Worm (Caenorhabditis elegans) whole organism, midembryonic: Measurements from ENCODE around the gene ulp-1.

Experiments
- T22C8.4 ChIP-seq: fragments of 200-800 bp; sonication (Bioruptor generic); IDR thresholded peaks from 2 replicates; pipeline ENCODE4 v1.3.6; 2022; ENCODE audit warnings: missing genetic modification characterization, missing compliant biosample characterization
- cog-1 ChIP-seq: sonication (generic microtip); optimal IDR thresholded peaks from 2 replicates; lab custom pipeline; 2016; ENCODE audit warnings: missing genetic modification characterization, missing compliant biosample characterization
- flt-1 ChIP-seq: fragments of 200-800 bp; sonication (Bioruptor generic); IDR thresholded peaks from 2 replicates; pipeline ENCODE4 v1.3.6; 2022; ENCODE audit warnings: missing genetic modification characterization, missing compliant biosample characterization
- klf-2 ChIP-seq: fragments of 200-800 bp; sonication (Bioruptor generic); conservative IDR thresholded peaks from 2 replicates; pipeline ENCODE4 v1.3.6; 2022; ENCODE audit warnings: missing genetic modification reagents, missing genetic modification characterization, missing compliant biosample characterization
- med-1 ChIP-seq: sonication (generic microtip); optimal IDR thresholded peaks from 2 replicates; lab custom pipeline; 2017; ENCODE audit warnings: missing genetic modification characterization, mild to moderate bottlenecking, missing compliant biosample characterization, antibody characterized with exemption, missing genetic modification reagents; ENCODE audit not compliant: insufficient read depth
- ref-1 ChIP-seq: fragments of 200-800 bp; sonication (Bioruptor generic); conservative IDR thresholded peaks from 2 replicates; pipeline ENCODE4 v1.3.6; 2022; ENCODE audit warnings: missing genetic modification reagents, missing genetic modification characterization, missing compliant biosample characterization
- tab-1 ChIP-seq: fragments of 200-800 bp; sonication (Bioruptor generic); IDR thresholded peaks from 2 replicates; pipeline ENCODE4 v1.3.6; 2022; ENCODE audit warnings: missing genetic modification characterization, missing compliant biosample characterization
- ztf-23 ChIP-seq: fragments of 200-800 bp; sonication (Bioruptor generic); IDR thresholded peaks from 2 replicates; pipeline ENCODE4 v1.3.6; 2022; ENCODE audit warnings: missing genetic modification reagents, missing genetic modification characterization, missing compliant biosample characterization
- ztf-29 ChIP-seq: fragments of 200-800 bp; sonication (Bioruptor generic); IDR thresholded peaks from 2 replicates; pipeline ENCODE4 v1.3.6; 2022; ENCODE audit warnings: missing genetic modification reagents, missing genetic modification characterization, missing compliant biosample characterization

Gene ulp-1

DNA sequence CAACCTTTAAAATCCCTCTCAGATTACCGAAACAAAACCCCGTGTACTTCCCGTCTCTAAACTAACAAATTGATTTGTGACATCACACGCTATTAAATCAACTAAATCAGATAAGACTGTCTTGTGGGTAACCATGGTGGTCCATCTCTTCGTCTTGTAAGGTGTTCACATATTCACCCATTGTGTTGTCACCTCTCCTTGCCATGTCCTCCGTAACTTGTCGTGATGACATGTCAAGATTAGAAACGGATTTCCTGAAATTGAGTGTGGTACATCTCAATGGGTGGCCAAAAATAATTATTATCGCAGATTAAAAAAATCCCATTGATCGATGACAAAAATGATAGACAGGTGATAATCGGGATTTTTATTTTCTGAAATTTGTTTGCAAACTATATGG lies 45.2 kb downstream of the ulp-1 start:
- TF ChIP-seq ztf-29 (GFP tag; lab: Robert Waterston, UW) = no peak
- no peak for TF ChIP-seq flt-1 (GFP tag; lab: Robert Waterston, UW)
- TF ChIP-seq tab-1 (GFP tag; lab: Robert Waterston, UW) = no peak
- TF ChIP-seq cog-1 (tag; lab: Kevin White, UChicago) = no peak
- no peak for TF ChIP-seq T22C8.4
- TF ChIP-seq ztf-23 = no peak
- TF ChIP-seq med-1 (GFP tag; lab: Kevin White, UChicago) = no peak
- no peak for TF ChIP-seq ref-1 (GFP tag; lab: Robert Waterston, UW)
- TF ChIP-seq klf-2 (GFP tag; lab: Robert Waterston, UW) = no peak

DNA sequence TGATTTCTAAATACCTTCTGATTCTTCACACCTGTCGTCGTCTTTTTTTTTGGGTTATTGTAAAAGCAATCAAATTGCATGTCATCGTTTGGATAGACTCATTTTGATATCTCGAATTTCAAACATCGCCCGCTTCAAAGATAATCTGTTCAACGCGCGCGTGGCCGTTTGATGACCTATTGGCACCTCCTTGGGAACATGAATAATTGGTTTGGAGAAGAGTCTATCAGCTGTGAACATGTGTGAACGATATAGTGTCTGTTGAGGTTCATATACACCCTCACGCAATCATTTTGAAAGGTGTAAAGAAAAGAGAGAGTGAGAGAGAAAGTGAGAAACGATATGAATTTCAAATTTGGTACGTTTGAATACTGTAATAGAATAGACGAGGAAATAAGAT lies 49.0 kb downstream of the ulp-1 start:
- TF ChIP-seq tab-1 (GFP tag; lab: Robert Waterston, UW) = no peak
- TF ChIP-seq ref-1 (GFP tag; lab: Robert Waterston, UW) = no peak
- no peak for TF ChIP-seq cog-1 (tag; lab: Kevin White, UChicago)
- no peak for TF ChIP-seq ztf-29 (GFP tag; lab: Robert Waterston, UW)
- no peak for TF ChIP-seq T22C8.4
- TF ChIP-seq ztf-23 = no peak
- no peak for TF ChIP-seq klf-2 (GFP tag; lab: Robert Waterston, UW)
- no peak for TF ChIP-seq med-1 (GFP tag; lab: Kevin White, UChicago)
- no peak for TF ChIP-seq flt-1 (GFP tag; lab: Robert Waterston, UW)

DNA sequence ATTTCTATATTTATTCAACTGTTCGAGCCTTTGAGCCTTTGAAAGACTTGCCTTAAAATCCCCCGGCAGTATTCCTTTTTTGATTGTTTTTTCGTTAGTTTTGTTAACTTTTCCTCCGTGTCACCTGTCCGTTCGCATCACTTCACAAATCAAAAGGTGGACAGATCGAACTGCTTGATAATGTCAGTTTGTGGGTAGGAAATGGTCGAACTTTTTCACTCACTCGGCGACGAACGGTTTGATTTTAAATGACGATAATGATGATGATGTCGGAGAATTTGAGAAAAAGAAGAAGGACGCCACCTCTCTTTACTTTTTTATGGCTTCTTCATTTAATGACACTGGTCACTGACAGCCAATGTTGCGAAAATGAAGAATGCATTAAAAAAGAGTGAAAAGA lies 50.5 kb downstream of the ulp-1 start:
- TF ChIP-seq ztf-29 (GFP tag; lab: Robert Waterston, UW) = no peak
- TF ChIP-seq cog-1 (tag; lab: Kevin White, UChicago) = no peak
- TF ChIP-seq ref-1 (GFP tag; lab: Robert Waterston, UW) = no peak
- no peak for TF ChIP-seq med-1 (GFP tag; lab: Kevin White, UChicago)
- no peak for TF ChIP-seq flt-1 (GFP tag; lab: Robert Waterston, UW)
- no peak for TF ChIP-seq tab-1 (GFP tag; lab: Robert Waterston, UW)
